Worm (Caenorhabditis elegans): ENCODE data around the gene Y49F6A.5.

- no peak for TF ChIP-seq elt-3 (tag; optimal IDR thresholded peaks at IDR 0.05)
- no peak for TF ChIP-seq fos-1 (tag; optimal IDR thresholded peaks at IDR 0.05)
- no peak for TF ChIP-seq nhr-11 (tag; optimal IDR thresholded peaks at IDR 0.05)
- TF ChIP-seq xbp-1 (tag; optimal IDR thresholded peaks at IDR 0.05) = no peak
- TF ChIP-seq egl-27 (tag; optimal IDR thresholded peaks at IDR 0.05) = no peak
- TF ChIP-seq nhr-20 (tag; optimal IDR thresholded peaks at IDR 0.05) = no peak
- TF ChIP-seq vab-15 (tag; optimal IDR thresholded peaks at IDR 0.05) = no peak
- no peak for TF ChIP-seq unc-62 (GFP tag; optimal IDR thresholded peaks at IDR 0.05)
- TF ChIP-seq pax-3 (tag; optimal IDR thresholded peaks at IDR 0.05) = no peak
- no peak for TF ChIP-seq ztf-11 (tag; optimal IDR thresholded peaks at IDR 0.05)
- TF ChIP-seq elt-2 (tag; optimal IDR thresholded peaks at IDR 0.05) = no peak
- TF ChIP-seq nhr-12 (tag; optimal IDR thresholded peaks at IDR 0.05) = no peak
These were observed 48.1 kb downstream of the Y49F6A.5 start, which contains the start of gene W10G11.2 for ce11 chrII:3561561-3561960.
